Fruit fly (Drosophila melanogaster) whole organism, larva: ENCODE results near the gene Usp39.

Experiments
- noc ChIP-seq: fragments of 200-800 bp; sonication (Bioruptor generic); optimal IDR thresholded peaks from 3 replicates; lab custom pipeline; 2019; ENCODE audit warnings: missing biosample characterization, mild to moderate bottlenecking, missing genetic modification characterization, moderate library complexity

Gene Usp39

DNA sequence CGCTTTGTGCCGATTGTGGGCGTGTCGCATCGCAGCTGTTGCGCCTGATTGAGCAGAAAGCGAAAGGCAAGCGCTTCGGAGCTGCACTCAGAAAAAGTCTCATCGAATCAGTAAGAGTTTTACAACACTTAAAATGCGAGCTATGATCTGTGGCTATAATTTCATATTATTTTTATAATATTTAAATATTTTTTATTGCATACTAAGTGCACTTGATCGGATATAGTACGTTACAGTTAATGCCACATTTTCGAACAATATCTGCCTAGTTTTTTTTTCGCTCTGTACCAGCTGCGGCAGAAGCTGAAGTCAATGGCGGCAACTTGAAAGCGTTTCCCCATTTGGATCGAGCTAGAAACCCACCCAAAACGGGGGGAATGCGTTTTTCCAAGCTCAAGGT, 44.8 kb downstream of the Usp39 start:
- TF ChIP-seq noc (tag; lab: Kevin White, UChicago), result no peak

- TF ChIP-seq noc (tag; lab: Kevin White, UChicago), result no peak
These were observed 47.1 kb downstream of the Usp39 start for dm6 chrX:18905152-18905551.
